Worm (Caenorhabditis elegans): ENCODE measurements around the gene frm-3.

Gene frm-3

DNA sequence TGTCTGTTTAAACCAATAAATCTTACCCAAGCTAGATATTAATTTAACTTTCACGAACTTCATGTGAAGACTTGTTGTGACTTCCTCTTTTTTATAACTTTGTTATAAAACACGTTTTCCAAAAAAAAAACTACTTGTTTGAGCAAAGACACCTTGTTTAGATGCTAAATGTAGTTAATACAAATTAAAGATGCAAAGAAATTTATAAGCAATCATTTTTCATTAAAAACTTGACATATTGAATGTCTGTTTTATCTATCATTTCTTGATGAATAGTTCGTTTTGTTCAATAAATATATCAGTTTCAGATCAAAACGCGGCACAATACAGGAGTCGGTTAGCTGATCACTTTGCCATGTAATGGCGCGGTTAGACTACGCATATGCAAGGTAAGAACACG is at the start of gene frm-3:
Gene frm-3 (plus strand): TSS at position 301 of the 400 bp plus-strand sequence.
- no peak for TF ChIP-seq gmeb-2 (tag; optimal IDR thresholded peaks at IDR 0.05)
- TF ChIP-seq pag-3 (tag; optimal IDR thresholded peaks at IDR 0.05; ENCODE audit: borderline replicate concordance) = no peak
- no peak for TF ChIP-seq unc-42 (tag; optimal IDR thresholded peaks at IDR 0.05)
- TF ChIP-seq ahr-1 (tag; optimal IDR thresholded peaks at IDR 0.05) = no peak
- TF ChIP-seq pros-1 (tag; optimal IDR thresholded peaks at IDR 0.05) = no peak
- no peak for TF ChIP-seq ets-4 (tag; optimal IDR thresholded peaks at IDR 0.05)
- no peak for TF ChIP-seq unc-55 (GFP tag; optimal IDR thresholded peaks at IDR 0.05)
- no peak for TF ChIP-seq che-1 (tag; optimal IDR thresholded peaks at IDR 0.05)
- TF ChIP-seq fkh-10 (GFP tag; optimal IDR thresholded peaks at IDR 0.05) = no peak
- TF ChIP-seq ceh-18 (tag; optimal IDR thresholded peaks at IDR 0.05) = no peak
- TF ChIP-seq rnt-1 (tag; optimal IDR thresholded peaks at IDR 0.05) = no peak
- TF ChIP-seq hlh-30 (tag; optimal IDR thresholded peaks at IDR 0.05; ENCODE audit: insufficient read depth) = no peak

ce11 chrX:11523704-11524103 is 48.6 kb upstream of the frm-3 start:
- TF ChIP-seq elt-4 (tag; optimal IDR thresholded peaks at IDR 0.05) = no peak
- TF ChIP-seq fax-1 (tag; optimal IDR thresholded peaks at IDR 0.05) = no peak
- no peak for TF ChIP-seq fkh-10 (GFP tag; optimal IDR thresholded peaks at IDR 0.05)
- no peak for TF ChIP-seq gmeb-2 (tag; optimal IDR thresholded peaks at IDR 0.05)
- no peak for TF ChIP-seq nhr-232 (tag; optimal IDR thresholded peaks at IDR 0.05)

DNA sequence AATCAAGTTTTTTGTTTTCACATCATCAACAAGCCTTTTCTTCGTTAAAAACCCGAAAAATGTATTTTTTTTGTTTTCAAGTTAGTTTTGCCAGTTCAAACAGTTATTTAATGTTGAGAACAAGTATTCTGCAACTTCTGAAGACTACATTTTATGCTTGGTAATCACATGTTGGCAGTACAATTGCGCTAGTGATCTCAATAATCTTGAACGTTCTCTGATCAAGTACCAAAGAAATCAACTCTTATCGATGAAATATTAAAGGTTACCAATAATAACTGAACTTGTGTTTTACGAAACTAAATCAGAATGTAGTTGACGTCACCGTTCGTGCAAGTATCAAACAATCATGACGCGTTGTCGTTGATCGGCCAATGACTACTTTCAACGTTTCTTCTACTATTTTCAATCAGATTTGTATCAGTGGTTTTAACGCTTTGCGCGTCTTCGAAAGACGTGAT is 38.7 kb upstream of the frm-3 start, which contains the start of gene C35C5.8:
Gene C35C5.8 (plus strand): TSS at position 51 of the 461 bp plus-strand sequence.
- TF ChIP-seq ceh-48 (tag; optimal IDR thresholded peaks at IDR 0.05) = no peak

- TF ChIP-seq hlh-8 (tag; optimal IDR thresholded peaks at IDR 0.05) = no peak
- no peak for TF ChIP-seq sox-4 (tag; optimal IDR thresholded peaks at IDR 0.05)
- no peak for TF ChIP-seq sdc-2 (tag; optimal IDR thresholded peaks at IDR 0.05)
- no peak for TF ChIP-seq ref-2 (tag; optimal IDR thresholded peaks at IDR 0.05)
- no peak for TF ChIP-seq nhr-232 (tag; optimal IDR thresholded peaks at IDR 0.05)
- no peak for TF ChIP-seq lin-11 (tag; optimal IDR thresholded peaks at IDR 0.05)
- no peak for TF ChIP-seq che-1 (tag; optimal IDR thresholded peaks at IDR 0.05)
- TF ChIP-seq ceh-14 (tag; optimal IDR thresholded peaks at IDR 0.05) = no peak
Observed at ce11 chrX:11534443-11534842, 37.9 kb upstream of the frm-3 start.

- TF ChIP-seq syd-9 (tag; optimal IDR thresholded peaks at IDR 0.05) = no peak
- TF ChIP-seq mec-3 (tag; optimal IDR thresholded peaks at IDR 0.05; ENCODE audit: borderline replicate concordance) = no peak
Observed at ce11 chrX:11536408-11536807, 35.9 kb upstream of the frm-3 start, which contains the start of gene C35C5.9. C35C5.9 (plus strand) TSS chrX:11536568.

ce11 chrX:11537240-11537764 is 35.0 kb upstream of the frm-3 start, which contains the start of gene gcp-2.2:
gcp-2.2 (plus strand) TSS chrX:11537714.
- TF ChIP-seq nhr-232 (tag; optimal IDR thresholded peaks at IDR 0.05) (no peak), ceh-31 (tag; optimal IDR thresholded peaks at IDR 0.05) (no peak), fkh-10 (GFP tag; optimal IDR thresholded peaks at IDR 0.05) (no peak), elt-2 (tag; optimal IDR thresholded peaks at IDR 0.05) (no peak), hlh-15 (tag; optimal IDR thresholded peaks at IDR 0.05) (no peak), ceh-30 (tag; optimal IDR thresholded peaks at IDR 0.05) (no peak)

ce11 chrX:11541690-11542089 is 30.6 kb upstream of the frm-3 start:
- no peak for TF ChIP-seq hlh-6 (tag; optimal IDR thresholded peaks at IDR 0.05)
- TF ChIP-seq nhr-11 (tag; optimal IDR thresholded peaks at IDR 0.05) = no peak
- no peak for TF ChIP-seq nhr-232 (tag; optimal IDR thresholded peaks at IDR 0.05)
- no peak for TF ChIP-seq sdc-2 (tag; optimal IDR thresholded peaks at IDR 0.05)
- no peak for TF ChIP-seq T23F11.4 (GFP tag; optimal IDR thresholded peaks at IDR 0.05)
- TF ChIP-seq fax-1 (tag; optimal IDR thresholded peaks at IDR 0.05) = no peak
- no peak for TF ChIP-seq ama-1 (optimal IDR thresholded peaks at IDR 0.05)
- TF ChIP-seq gmeb-2 (tag; optimal IDR thresholded peaks at IDR 0.05) = no peak
- TF ChIP-seq hlh-30 (tag; optimal IDR thresholded peaks at IDR 0.05; ENCODE audit: insufficient read depth) = no peak

All from whole organism, late embryonic.